Fruit fly (Drosophila melanogaster): ENCODE measurements around the gene Sec16.

The Sec16 gene

dm6 chrX:12658999-12659560, 63.2 kb downstream of the Sec16 start, which contains the start of gene Tis11 (continued):
- TF ChIP-seq Dek (tag; optimal IDR thresholded peaks at IDR 0.05) = no peak
- no peak for TF ChIP-seq ro (GFP tag; IDR thresholded peaks at IDR 0.05)
- peak; percentile 60 for TF ChIP-seq CG10267 (tag; optimal IDR thresholded peaks at IDR 0.05)
- no peak for TF ChIP-seq pan (optimal IDR thresholded peaks at IDR 0.05)
- TF ChIP-seq pan (GFP tag; optimal IDR thresholded peaks at IDR 0.05 in 1 of 2, IDR thresholded peaks at IDR 0.05 in 1 of 2) = peak in 1 of 2 experiments; percentile 30
- no peak for TF ChIP-seq CG31365 (tag; optimal IDR thresholded peaks at IDR 0.05)
- TF ChIP-seq TFAM (GFP tag; optimal IDR thresholded peaks at IDR 0.05) = no peak
- no peak for TF ChIP-seq CG7987 (GFP tag; optimal IDR thresholded peaks at IDR 0.05)
- TF ChIP-seq hkb (optimal IDR thresholded peaks at IDR 0.05) = peak; percentile 89
- TF ChIP-seq hkb (GFP tag; IDR thresholded peaks at IDR 0.05) = peak; percentile 32; the same call in 1 of the 2 replicates
- peak; percentile 71 for TF ChIP-seq CTCF (GFP tag; optimal IDR thresholded peaks at IDR 0.05)
- TF ChIP-seq Sin3A (optimal IDR thresholded peaks at IDR 0.05) = peak; percentile 88
- TF ChIP-seq Elba2 (GFP tag; optimal IDR thresholded peaks at IDR 0.05) = no peak
- no peak for TF ChIP-seq CG7963 (GFP tag; IDR thresholded peaks at IDR 0.05; ENCODE audit: partially characterized antibody)
- TF ChIP-seq Fer3 (tag; optimal IDR thresholded peaks at IDR 0.05) = no peak
- TF ChIP-seq CG16815 (GFP tag; optimal IDR thresholded peaks at IDR 0.05) = no peak
- TF ChIP-seq tin (GFP tag; optimal IDR thresholded peaks at IDR 0.05) = no peak
- TF ChIP-seq p53 (GFP tag; optimal IDR thresholded peaks at IDR 0.05) = peak; percentile 8
- no peak for TF ChIP-seq ttk (GFP tag; IDR thresholded peaks at IDR 0.05)
- peak; percentile 15; the same call in 1 of the 2 replicates for TF ChIP-seq CG14014 (GFP tag; IDR thresholded peaks at IDR 0.05)
- TF ChIP-seq B-H2 (GFP tag; optimal IDR thresholded peaks at IDR 0.05) = no peak
- TF ChIP-seq Dll (GFP tag; IDR thresholded peaks at IDR 0.05; ENCODE audit: partially characterized antibody) = 0 out of 4 replicates have a peak, but pooled peaks have one; percentile 27
- TF ChIP-seq Tbp (GFP tag; optimal IDR thresholded peaks at IDR 0.05) = no peak
- TF ChIP-seq Ets65A (GFP tag) = peak; percentile 93
- TF ChIP-seq mam (GFP tag; optimal IDR thresholded peaks at IDR 0.05) = peak; percentile 25
- peak; percentile 34; the same call in 1 of the 3 replicates for TF ChIP-seq CG34422 (GFP tag; IDR thresholded peaks at IDR 0.05)
- no peak for TF ChIP-seq Hr39 (optimal IDR thresholded peaks at IDR 0.05)
- TF ChIP-seq CG1529 (GFP tag; optimal IDR thresholded peaks at IDR 0.05) = no peak
- no peak for TF ChIP-seq CG8478 (optimal IDR thresholded peaks at IDR 0.05)
- no peak for TF ChIP-seq nerfin-1 (tag; optimal IDR thresholded peaks at IDR 0.05)
- peak; percentile 9 for TF ChIP-seq CG10209 (GFP tag; optimal IDR thresholded peaks at IDR 0.05)
- TF ChIP-seq ato (GFP tag; IDR thresholded peaks at IDR 0.05; ENCODE audit: partially characterized antibody) = peak; percentile 57
- TF ChIP-seq CG10147 (GFP tag; optimal IDR thresholded peaks at IDR 0.05) = peak; percentile 10
- TF ChIP-seq CG6854 (GFP tag; optimal IDR thresholded peaks at IDR 0.05) = no peak
- no peak for TF ChIP-seq CG3838 (GFP tag; optimal IDR thresholded peaks at IDR 0.05)
- peak; percentile 58 for TF ChIP-seq CG34376 (GFP tag; optimal IDR thresholded peaks at IDR 0.05)
- no peak for TF ChIP-seq trh (GFP tag; optimal IDR thresholded peaks at IDR 0.05)
- TF ChIP-seq sqz (GFP tag; optimal IDR thresholded peaks at IDR 0.05) = peak; percentile 25
- TF ChIP-seq CG3163 (GFP tag; optimal IDR thresholded peaks at IDR 0.05) = peak; percentile 0
- TF ChIP-seq CG10543 (GFP tag; optimal IDR thresholded peaks at IDR 0.05) = peak; percentile 41
- TF ChIP-seq Side (GFP tag; optimal IDR thresholded peaks at IDR 0.05) = no peak
- no peak for TF ChIP-seq kah (GFP tag; optimal IDR thresholded peaks at IDR 0.05)
- TF ChIP-seq zfh2 (GFP tag; optimal IDR thresholded peaks at IDR 0.05) = no peak
- peak; percentile 55 for TF ChIP-seq CG1603 (tag; optimal IDR thresholded peaks at IDR 0.05)
- TF ChIP-seq sd (tag; optimal IDR thresholded peaks at IDR 0.05) = peak; percentile 20
- TF ChIP-seq ab (GFP tag; optimal IDR thresholded peaks at IDR 0.05) = no peak
- no peak for TF ChIP-seq CG8290 (GFP tag; optimal IDR thresholded peaks at IDR 0.05)
- TF ChIP-seq CG8290 (tag; optimal IDR thresholded peaks at IDR 0.05) = peak in 1 of 2 experiments; percentile 55
- TF ChIP-seq gcm2 (GFP tag; optimal IDR thresholded peaks at IDR 0.05) = peak; percentile 9
- TF ChIP-seq Bgb (GFP tag; IDR thresholded peaks at IDR 0.05; ENCODE audit: partially characterized antibody) = peak; percentile 48; the same call in 1 of the 2 replicates
- TF ChIP-seq cad (GFP tag; optimal IDR thresholded peaks at IDR 0.05) = peak; percentile 25
- peak in 1 of 2 experiments; percentile 37 for TF ChIP-seq Pdp1 (GFP tag; optimal IDR thresholded peaks at IDR 0.05)
- TF ChIP-seq Max (GFP tag; optimal IDR thresholded peaks at IDR 0.05) = no peak
